Fruit fly (Drosophila melanogaster): ENCODE data around the gene CG16704.

CG16704 gene

DNA sequence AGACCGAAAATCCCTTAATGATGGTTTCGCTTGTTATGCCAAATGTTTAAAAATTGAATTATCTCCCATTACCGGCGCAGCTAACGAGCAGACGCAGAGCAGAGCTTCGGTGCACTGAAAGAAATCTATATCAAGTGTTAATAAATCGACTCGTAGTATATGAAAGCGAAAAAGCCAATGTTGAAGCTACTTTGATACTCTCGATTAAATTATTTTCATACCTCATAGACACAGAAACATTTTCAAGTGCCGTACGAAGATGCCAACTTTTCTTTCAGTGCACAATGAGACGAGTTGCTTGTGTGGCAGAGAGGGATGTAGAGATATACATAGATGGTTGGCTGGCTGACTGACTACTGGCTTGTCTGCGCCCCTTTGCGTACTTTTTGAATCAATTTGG lies 16.6 kb downstream of the CG16704 start:
- TF ChIP-seq CG17801 (GFP tag; optimal IDR thresholded peaks at IDR 0.05; ENCODE audit: partially characterized antibody) = no peak

dm6 chr2L:3670481-3670880 lies 21.9 kb downstream of the CG16704 start, which contains the start of gene Sfp24Bc:
Gene Sfp24Bc (minus strand): TSS chr2L:3670581.
- no peak for TF ChIP-seq CG17801 (GFP tag; optimal IDR thresholded peaks at IDR 0.05; ENCODE audit: partially characterized antibody)

dm6 chr2L:3669675-3670074 lies 22.7 kb downstream of the CG16704 start, which contains the start of gene Sfp24Bb:
Gene Sfp24Bb (minus strand): TSS chr2L:3669775.
- no peak for TF ChIP-seq CG17801 (GFP tag; optimal IDR thresholded peaks at IDR 0.05; ENCODE audit: partially characterized antibody)

DNA sequence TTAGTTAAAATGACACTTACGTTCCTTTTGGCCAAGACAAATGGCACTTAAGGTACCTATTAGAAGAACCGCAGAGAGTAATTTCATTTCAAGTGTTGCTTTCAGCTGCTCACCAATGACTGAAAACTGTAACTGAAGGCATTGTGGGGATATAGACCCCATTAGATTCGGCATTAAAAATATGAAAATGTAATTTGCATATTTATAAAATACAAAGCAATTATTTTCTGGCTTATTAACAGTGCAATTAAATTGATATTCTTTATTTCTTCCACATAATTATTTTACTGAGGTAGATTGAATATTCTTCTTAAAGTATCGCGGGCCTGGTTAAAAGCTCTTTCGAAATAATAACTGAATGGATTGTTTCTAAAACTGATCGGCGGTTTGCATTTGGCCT lies 23.4 kb downstream of the CG16704 start, which contains the start of gene Sfp24Bd:
Gene Sfp24Bd, minus strand, starts transcription at position 101 of the 400 bp plus-strand sequence.
- no peak for TF ChIP-seq CG17801 (GFP tag; optimal IDR thresholded peaks at IDR 0.05; ENCODE audit: partially characterized antibody)

DNA sequence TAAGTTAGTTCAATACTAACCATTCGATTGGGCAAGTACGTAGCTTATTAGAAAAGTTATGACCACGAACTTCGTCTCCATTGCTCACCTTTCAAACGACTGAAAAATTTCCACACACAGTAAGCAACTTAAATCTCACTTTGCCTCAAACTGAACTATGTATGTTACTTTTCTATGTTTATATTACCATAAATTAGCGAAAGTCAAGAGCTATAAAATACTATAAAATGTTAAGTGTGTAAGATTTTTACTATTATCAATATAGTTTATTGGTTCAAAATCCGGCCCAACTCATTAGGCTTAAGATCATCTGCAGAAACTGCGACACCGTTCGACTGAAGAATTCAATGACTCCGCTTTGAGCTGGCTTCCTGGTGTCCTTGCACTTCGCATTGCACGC lies 23.9 kb downstream of the CG16704 start, which contains the start of gene Sfp24Ba:
Gene Sfp24Ba, minus strand, starts transcription at position 101 of the 400 bp plus-strand sequence.
- TF ChIP-seq CG17801 (GFP tag; optimal IDR thresholded peaks at IDR 0.05; ENCODE audit: partially characterized antibody) = no peak

dm6 chr2L:3662307-3662795 lies 30.0 kb downstream of the CG16704 start, which contains the start of gene Drgx:
Gene Drgx (plus strand): TSS chr2L:3662745.
- no peak for TF ChIP-seq CG17801 (GFP tag; optimal IDR thresholded peaks at IDR 0.05; ENCODE audit: partially characterized antibody)

DNA sequence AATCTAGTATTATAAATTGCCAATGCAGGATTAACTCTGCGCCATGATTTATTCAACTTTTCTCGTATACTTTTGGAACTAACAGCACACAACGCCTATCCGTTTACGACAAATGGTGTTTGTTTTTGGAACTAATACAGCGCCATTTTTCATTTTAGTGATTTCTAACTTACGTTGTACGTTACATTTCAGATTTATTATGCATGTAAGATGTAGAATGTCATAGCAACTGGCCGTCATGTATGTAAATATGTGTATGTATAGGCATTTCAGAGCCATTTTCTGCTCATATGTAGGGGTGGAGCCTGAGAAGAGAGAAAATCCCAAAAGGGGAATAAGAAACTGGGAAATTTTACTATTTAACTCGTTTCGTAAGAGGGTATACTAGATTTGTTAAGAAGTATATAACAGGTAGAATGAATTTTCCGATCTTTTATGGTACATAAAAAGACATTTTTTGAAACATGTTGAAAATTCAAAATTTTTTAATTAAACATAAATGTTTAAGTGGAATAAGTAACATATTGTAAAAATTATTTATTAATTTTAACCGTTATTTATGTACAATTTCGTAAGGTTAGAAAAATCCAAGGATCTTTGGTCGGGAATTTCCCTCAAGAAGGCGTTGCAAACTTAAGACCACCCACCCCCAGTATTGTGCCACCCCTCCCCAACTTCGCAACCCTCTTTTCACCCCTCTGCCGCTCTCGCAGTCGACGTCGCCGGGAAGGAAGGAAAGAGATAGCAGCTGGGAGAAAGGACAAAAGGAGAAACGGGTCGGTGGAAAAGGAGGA lies 34.8 kb downstream of the CG16704 start:
- no peak for TF ChIP-seq CG17801 (GFP tag; optimal IDR thresholded peaks at IDR 0.05; ENCODE audit: partially characterized antibody)

DNA sequence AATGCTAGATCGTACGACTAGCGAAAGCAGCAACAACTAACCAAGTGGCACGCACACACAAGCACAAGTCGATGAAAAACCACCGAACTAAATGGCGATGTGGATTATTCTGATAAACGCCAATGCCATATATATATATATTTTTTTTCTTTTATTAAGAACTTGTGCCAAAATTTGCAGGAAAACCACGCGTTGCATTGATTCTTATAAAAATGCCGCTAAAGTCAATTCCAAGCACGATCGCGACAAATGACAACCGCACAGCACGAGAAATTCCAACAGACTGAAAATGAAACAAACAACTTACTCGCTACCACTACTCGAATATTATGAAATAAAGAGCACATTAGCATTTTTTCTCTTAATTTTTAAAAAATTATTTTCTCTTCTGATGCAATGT lies 35.7 kb downstream of the CG16704 start, which contains the start of gene for:
Gene for, minus strand, starts transcription at position 287 of the 400 bp plus-strand sequence.
- no peak for TF ChIP-seq CG17801 (GFP tag; optimal IDR thresholded peaks at IDR 0.05; ENCODE audit: partially characterized antibody)

DNA sequence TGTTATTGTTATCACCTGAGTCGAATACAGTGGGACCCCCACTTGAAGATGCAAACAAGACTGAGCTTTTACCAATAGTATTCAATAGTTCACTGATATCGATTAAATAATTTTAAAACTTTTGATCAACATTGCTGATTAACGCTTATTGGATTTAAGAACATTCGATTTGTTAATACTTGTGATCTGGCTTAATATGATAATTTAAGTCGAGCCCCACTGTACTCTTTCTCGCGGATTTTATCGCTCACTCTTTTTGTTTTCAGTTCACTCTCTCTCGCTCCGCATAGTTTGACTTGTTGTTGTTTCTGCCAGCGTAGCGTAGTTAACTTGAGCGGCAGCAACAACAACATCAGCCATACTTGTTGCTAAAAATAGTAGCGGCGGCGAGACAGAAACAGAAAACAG lies 36.7 kb downstream of the CG16704 start:
- peak; percentile 98 for TF ChIP-seq CG17801 (GFP tag; optimal IDR thresholded peaks at IDR 0.05; ENCODE audit: partially characterized antibody)

DNA sequence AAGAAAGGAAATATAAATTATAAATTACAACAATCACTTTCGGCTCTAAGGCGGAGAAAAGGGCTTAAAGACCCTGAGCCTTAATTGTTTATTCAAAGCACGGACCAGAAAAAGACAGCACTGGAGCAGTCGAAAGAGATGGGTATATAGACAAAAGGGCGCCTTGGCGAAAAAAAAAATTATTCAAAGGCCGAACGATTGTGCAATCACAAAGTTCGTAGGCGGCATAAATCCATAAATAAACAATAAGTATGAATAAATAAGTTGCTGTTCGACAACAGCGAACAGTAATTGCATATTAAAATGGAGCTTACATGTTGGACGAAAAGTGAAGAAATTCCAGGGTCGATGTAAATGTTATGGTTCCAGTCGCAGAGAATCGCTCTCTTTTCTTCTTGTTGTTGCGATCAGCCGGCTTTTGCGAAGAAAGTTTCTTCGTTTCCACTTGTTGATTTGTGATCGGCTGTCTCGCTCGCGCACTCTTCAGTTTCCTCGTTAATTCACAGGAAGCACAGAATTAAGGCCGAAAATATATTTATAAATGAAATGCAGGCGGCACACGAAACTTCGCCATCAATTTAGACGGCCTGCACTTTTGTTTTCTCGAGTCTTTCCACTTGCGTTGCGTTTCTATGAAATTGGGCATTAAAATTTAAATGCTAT lies 37.3 kb downstream of the CG16704 start:
- TF ChIP-seq CG17801 (GFP tag; optimal IDR thresholded peaks at IDR 0.05; ENCODE audit: partially characterized antibody) = no peak

DNA sequence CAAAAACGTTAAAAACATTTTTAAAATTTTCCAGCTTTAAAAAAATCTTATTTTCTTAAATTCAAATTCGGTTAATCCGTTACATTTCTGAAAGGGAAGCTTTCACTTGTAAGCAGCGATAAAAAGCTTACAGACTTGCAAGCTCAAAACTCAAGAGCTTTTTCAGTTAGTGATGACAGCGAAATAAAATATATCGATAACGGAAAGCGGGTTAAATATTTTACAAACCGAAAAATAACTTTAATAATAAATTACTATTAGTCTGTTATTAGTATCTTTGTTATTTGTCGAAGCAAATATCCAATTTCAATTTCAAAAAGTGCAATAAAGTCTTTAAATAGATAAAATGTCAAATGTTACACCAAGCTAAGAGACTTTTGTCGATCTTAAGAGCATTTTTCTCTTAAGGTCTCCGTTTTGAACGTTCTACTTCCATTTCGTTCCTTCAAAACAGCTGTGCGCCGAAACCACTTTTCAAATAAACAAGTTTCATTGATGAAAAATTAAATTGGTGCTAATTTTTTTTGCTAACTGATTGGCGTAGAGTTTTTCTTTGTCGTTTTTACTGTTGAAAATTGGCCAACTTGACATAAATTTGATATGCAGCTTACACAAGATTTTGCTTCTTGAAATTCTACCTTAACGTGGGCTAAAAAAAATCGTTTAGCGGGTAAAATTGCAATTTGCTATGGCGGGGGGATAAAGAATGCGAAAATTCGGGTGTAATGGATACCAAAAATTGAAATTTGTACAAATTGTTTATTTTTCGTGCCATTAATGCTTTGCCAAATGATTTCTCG lies 44.0 kb downstream of the CG16704 start:
- TF ChIP-seq CG17801 (GFP tag; optimal IDR thresholded peaks at IDR 0.05; ENCODE audit: partially characterized antibody) = no peak

- peak; percentile 14 for TF ChIP-seq CG17801 (GFP tag; optimal IDR thresholded peaks at IDR 0.05; ENCODE audit: partially characterized antibody)
Measured at dm6 chr2L:3647521-3648172, 44.7 kb downstream of the CG16704 start.

dm6 chr2L:3646041-3646440 lies 46.3 kb downstream of the CG16704 start:
- no peak for TF ChIP-seq CG17801 (GFP tag; optimal IDR thresholded peaks at IDR 0.05; ENCODE audit: partially characterized antibody)

DNA sequence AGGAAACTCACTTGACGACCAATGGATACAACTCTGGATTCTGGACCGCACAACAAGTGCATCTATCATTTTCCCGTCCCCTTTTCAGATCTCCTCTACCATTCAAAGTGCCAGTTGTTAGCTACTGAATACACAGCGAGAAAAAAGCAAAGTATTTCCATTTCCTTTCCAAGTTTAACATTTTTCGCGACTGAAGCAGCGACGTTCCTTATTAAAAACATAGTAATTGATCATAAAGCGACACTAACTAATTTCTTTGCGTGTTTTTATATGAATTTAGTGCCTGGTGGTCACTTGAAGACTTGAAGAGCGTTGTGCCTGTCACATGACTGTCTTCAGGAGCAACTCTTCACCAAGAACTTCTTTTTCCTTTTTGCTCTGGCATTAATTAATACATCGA lies 47.0 kb downstream of the CG16704 start:
- no peak for TF ChIP-seq CG17801 (GFP tag; optimal IDR thresholded peaks at IDR 0.05; ENCODE audit: partially characterized antibody)

Data from ovary, adult (tissue).